Worm (Caenorhabditis elegans) whole organism, late embryonic: ENCODE results near the gene F54C9.11.

ENCODE experiments used
- C08G9.2 ChIP-seq: sonication (generic microtip); optimal IDR thresholded peaks from 2 replicates; lab custom pipeline; 2016; ENCODE audit warnings: mild to moderate bottlenecking, missing genetic modification characterization, moderate library complexity, missing compliant biosample characterization
- F13H6.1 ChIP-seq: sonication (generic microtip); optimal IDR thresholded peaks from 2 replicates; lab custom pipeline; 2016; ENCODE audit warnings: missing genetic modification characterization, missing compliant biosample characterization
- K02D7.2 ChIP-seq: sonication (generic microtip); optimal IDR thresholded peaks from 2 replicates; lab custom pipeline; 2017; ENCODE audit warnings: mild to moderate bottlenecking, missing genetic modification characterization, missing compliant biosample characterization
- K09A11.1 ChIP-seq: sonication (generic microtip); optimal IDR thresholded peaks from 2 replicates; lab custom pipeline; 2017; ENCODE audit warnings: antibody characterized with exemption, mild to moderate bottlenecking, missing genetic modification characterization, missing compliant biosample characterization; ENCODE audit not compliant: insufficient read depth
- ahr-1 ChIP-seq: sonication (generic microtip); optimal IDR thresholded peaks from 2 replicates; lab custom pipeline; 2016; ENCODE audit warnings: missing genetic modification characterization, missing compliant biosample characterization
- ama-1 ChIP-seq: fragments of 150-350 bp; optimal IDR thresholded peaks from 2 replicates; lab custom pipeline; 2014
- ceh-14 ChIP-seq: sonication (generic microtip); optimal IDR thresholded peaks from 2 replicates; lab custom pipeline; 2016; ENCODE audit warnings: missing genotype, missing genetic modification characterization, missing compliant biosample characterization
- ceh-19 ChIP-seq: fragments of 200-800 bp; sonication (Bioruptor generic); optimal IDR thresholded peaks from 2 replicates; lab custom pipeline; 2018; ENCODE audit warnings: mild to moderate bottlenecking, missing genetic modification characterization, missing compliant biosample characterization
- ceh-22 ChIP-seq: sonication (generic microtip); optimal IDR thresholded peaks from 2 replicates; lab custom pipeline; 2017; ENCODE audit warnings: missing biosample characterization, missing genetic modification characterization
- ceh-24 ChIP-seq: sonication (generic microtip); optimal IDR thresholded peaks from 2 replicates; lab custom pipeline; 2016; ENCODE audit warnings: mild to moderate bottlenecking, missing genetic modification characterization, missing compliant biosample characterization
- ceh-9 ChIP-seq: sonication (generic microtip); optimal IDR thresholded peaks from 2 replicates; lab custom pipeline; 2016; ENCODE audit warnings: mild to moderate bottlenecking, missing genetic modification characterization, inconsistent platforms, missing compliant biosample characterization
- dmd-4 ChIP-seq: sonication (generic microtip); optimal IDR thresholded peaks from 2 replicates; lab custom pipeline; 2016; ENCODE audit warnings: borderline replicate concordance, missing genetic modification characterization, missing compliant biosample characterization
- dve-1 ChIP-seq: sonication (generic microtip); optimal IDR thresholded peaks from 2 replicates; lab custom pipeline; 2017; ENCODE audit warnings: antibody characterized with exemption, mild to moderate bottlenecking, missing genetic modification characterization, missing compliant biosample characterization
- elt-2 ChIP-seq: sonication (generic microtip); optimal IDR thresholded peaks from 2 replicates; lab custom pipeline; 2016; ENCODE audit warnings: missing genetic modification reagents, missing genetic modification characterization, missing compliant biosample characterization
- ets-4 ChIP-seq: sonication (generic microtip); optimal IDR thresholded peaks from 2 replicates; lab custom pipeline; 2016; ENCODE audit warnings: missing genetic modification characterization, missing compliant biosample characterization
- eyg-1 ChIP-seq: sonication (generic microtip); optimal IDR thresholded peaks from 2 replicates; lab custom pipeline; 2016; ENCODE audit warnings: missing genotype, missing genetic modification characterization, missing compliant biosample characterization
- fax-1 ChIP-seq: sonication (generic microtip); optimal IDR thresholded peaks from 2 replicates; lab custom pipeline; 2016; ENCODE audit warnings: missing genotype, missing genetic modification characterization, missing compliant biosample characterization
- fkh-10 ChIP-seq: fragments of 150-350 bp; optimal IDR thresholded peaks from 2 replicates; lab custom pipeline; 2014; ENCODE audit warnings: missing biosample characterization, missing genetic modification reagents, missing genetic modification characterization
- fkh-6 ChIP-seq: sonication (generic microtip); optimal IDR thresholded peaks from 2 replicates; lab custom pipeline; 2016; ENCODE audit warnings: missing genetic modification characterization, missing compliant biosample characterization
- gmeb-2 ChIP-seq: sonication (generic microtip); optimal IDR thresholded peaks from 2 replicates; lab custom pipeline; 2016; ENCODE audit warnings: missing genetic modification characterization, inconsistent platforms, missing compliant biosample characterization
- hlh-13 ChIP-seq: fragments of 200-800 bp; sonication (Bioruptor generic); optimal IDR thresholded peaks from 2 replicates; lab custom pipeline; 2018; ENCODE audit warnings: mild to moderate bottlenecking, missing genetic modification characterization, missing compliant biosample characterization
- hlh-15 ChIP-seq: sonication (generic microtip); optimal IDR thresholded peaks from 2 replicates; lab custom pipeline; 2016; ENCODE audit warnings: missing genetic modification characterization, missing compliant biosample characterization
- hlh-30 ChIP-seq: sonication (generic microtip); optimal IDR thresholded peaks from 2 replicates; lab custom pipeline; 2017; ENCODE audit warnings: antibody characterized with exemption, missing genetic modification characterization, missing compliant biosample characterization; ENCODE audit not compliant: insufficient read depth
- hlh-8 ChIP-seq: sonication (generic microtip); optimal IDR thresholded peaks from 2 replicates; lab custom pipeline; 2016; ENCODE audit warnings: missing genotype, missing genetic modification characterization, missing compliant biosample characterization
- madf-2 ChIP-seq: sonication (generic microtip); optimal IDR thresholded peaks from 2 replicates; lab custom pipeline; 2017; ENCODE audit warnings: missing genetic modification characterization, missing compliant biosample characterization
- nhr-11 ChIP-seq: fragments of 150-350 bp; optimal IDR thresholded peaks from 2 replicates; lab custom pipeline; 2014; ENCODE audit warnings: missing biosample characterization, missing genetic modification characterization
- npax-4 ChIP-seq: sonication (generic microtip); optimal IDR thresholded peaks from 2 replicates; lab custom pipeline; 2016; ENCODE audit warnings: missing genetic modification characterization, missing compliant biosample characterization
- odd-2 ChIP-seq: sonication (generic microtip); optimal IDR thresholded peaks from 2 replicates; lab custom pipeline; 2017; ENCODE audit warnings: antibody characterized with exemption, mild to moderate bottlenecking, missing genetic modification characterization, missing compliant biosample characterization
- pha-2 ChIP-seq: sonication (generic microtip); optimal IDR thresholded peaks from 2 replicates; lab custom pipeline; 2017; ENCODE audit warnings: mild to moderate bottlenecking, missing genetic modification characterization, missing compliant biosample characterization
- pqm-1 ChIP-seq: sonication (generic microtip); optimal IDR thresholded peaks from 2 replicates; lab custom pipeline; 2016; ENCODE audit warnings: missing genetic modification characterization, missing compliant biosample characterization
- pros-1 ChIP-seq: fragments of 150-350 bp; optimal IDR thresholded peaks from 2 replicates; lab custom pipeline; 2014; ENCODE audit warnings: missing biosample characterization, missing genetic modification reagents, missing genetic modification characterization
- sox-4 ChIP-seq: sonication (generic microtip); optimal IDR thresholded peaks from 2 replicates; lab custom pipeline; 2017; ENCODE audit warnings: mild to moderate bottlenecking, missing genetic modification characterization, inconsistent platforms, missing compliant biosample characterization
- tbx-2 ChIP-seq: sonication (generic microtip); optimal IDR thresholded peaks from 2 replicates; lab custom pipeline; 2016; ENCODE audit warnings: missing genetic modification characterization, missing compliant biosample characterization
- tbx-7 ChIP-seq: sonication (generic microtip); optimal IDR thresholded peaks from 2 replicates; lab custom pipeline; 2016; ENCODE audit warnings: missing genotype, missing genetic modification characterization, missing compliant biosample characterization
- unc-42 ChIP-seq: sonication (generic microtip); optimal IDR thresholded peaks from 2 replicates; lab custom pipeline; 2016; ENCODE audit warnings: missing genotype, missing genetic modification characterization, missing compliant biosample characterization
- unc-86 ChIP-seq: sonication (generic microtip); optimal IDR thresholded peaks from 2 replicates; lab custom pipeline; 2016; ENCODE audit warnings: missing genetic modification characterization, missing compliant biosample characterization
- zip-5 ChIP-seq: sonication (generic microtip); optimal IDR thresholded peaks from 2 replicates; lab custom pipeline; 2016; ENCODE audit warnings: missing genetic modification characterization, missing compliant biosample characterization
- ztf-16 ChIP-seq: sonication (generic microtip); optimal IDR thresholded peaks from 2 replicates; lab custom pipeline; 2017; ENCODE audit warnings: missing genetic modification characterization, missing compliant biosample characterization

Gene F54C9.11

ce11 chrII:8546975-8547374 is 37.9 kb downstream of the F54C9.11 start (continued):
- no peak for TF ChIP-seq nhr-11
- TF ChIP-seq pha-2 (tag; lab: Kevin White, UChicago) = peak; percentile 89
- peak; percentile 65 for TF ChIP-seq ceh-24
- peak; percentile 46 for TF ChIP-seq F13H6.1
- TF ChIP-seq ztf-16 (tag; lab: Kevin White, UChicago) = peak; percentile 75
- peak; percentile 54 for TF ChIP-seq K09A11.1 (tag; lab: Kevin White, UChicago)
- TF ChIP-seq ama-1 = no peak
- TF ChIP-seq fkh-10 (GFP tag; lab: Kevin White, UChicago) = no peak
- TF ChIP-seq unc-86 (tag; lab: Kevin White, UChicago) = peak; percentile 80
- TF ChIP-seq madf-2 = peak; percentile 67
- peak; percentile 33 for TF ChIP-seq ceh-9 (tag; lab: Kevin White, UChicago)
- TF ChIP-seq fax-1 (tag; lab: Kevin White, UChicago) = peak; percentile 72
- peak; percentile 55 for TF ChIP-seq npax-4 (tag; lab: Kevin White, UChicago)
- peak; percentile 11 for TF ChIP-seq hlh-30 (tag; lab: Kevin White, UChicago)
- peak; percentile 89 for TF ChIP-seq dve-1 (tag; lab: Kevin White, UChicago)
- peak; percentile 63 for TF ChIP-seq C08G9.2 (tag; lab: Kevin White, UChicago)
- TF ChIP-seq tbx-2 = peak; percentile 88
- peak; percentile 78 for TF ChIP-seq fkh-6 (tag; lab: Kevin White, UChicago)
- peak; percentile 33 for TF ChIP-seq zip-5 (tag; lab: Kevin White, UChicago)
- TF ChIP-seq pqm-1 (tag; lab: Kevin White, UChicago) = peak; percentile 49
- TF ChIP-seq ahr-1 (tag; lab: Kevin White, UChicago) = peak; percentile 75
- peak; percentile 81 for TF ChIP-seq ceh-19
- TF ChIP-seq hlh-8 (tag; lab: Kevin White, UChicago) = peak; percentile 91
- TF ChIP-seq sox-4 (tag; lab: Kevin White, UChicago) = peak; percentile 84
- TF ChIP-seq, all 69 proteins: peak for 57

- TF ChIP-seq ztf-16 (tag; lab: Kevin White, UChicago) = no peak
- no peak for TF ChIP-seq ceh-14
- no peak for TF ChIP-seq pros-1
- no peak for TF ChIP-seq nhr-11
- no peak for TF ChIP-seq hlh-13 (GFP tag; lab: Kevin White, UChicago)
- TF ChIP-seq ets-4 (tag; lab: Kevin White, UChicago) = no peak
- no peak for TF ChIP-seq hlh-15 (tag; lab: Kevin White, UChicago)
- TF ChIP-seq elt-2 (tag; lab: Kevin White, UChicago) = no peak
- no peak for TF ChIP-seq unc-42 (tag; lab: Kevin White, UChicago)
- no peak for TF ChIP-seq madf-2
- TF ChIP-seq npax-4 (tag; lab: Kevin White, UChicago) = no peak
- TF ChIP-seq fax-1 (tag; lab: Kevin White, UChicago) = no peak
- TF ChIP-seq dmd-4 (tag; lab: Kevin White, UChicago) = no peak
- TF ChIP-seq eyg-1 (tag; lab: Kevin White, UChicago) = no peak
Observed at ce11 chrII:8545315-8545714, 39.6 kb downstream of the F54C9.11 start, which contains the start of gene decr-1.2. decr-1.2 (plus strand) TSS chrII:8545615.

ce11 chrII:8540412-8540811 is 44.5 kb downstream of the F54C9.11 start, which contains the start of gene pqn-73:
pqn-73 (plus strand) TSS chrII:8540712.
- TF ChIP-seq hlh-13 (GFP tag; lab: Kevin White, UChicago) (no peak), tbx-2 (no peak), K02D7.2 (tag; lab: Kevin White, UChicago) (no peak), odd-2 (no peak), ceh-22 (tag; lab: Kevin White, UChicago) (no peak), gmeb-2 (no peak), unc-42 (tag; lab: Kevin White, UChicago) (no peak), tbx-7 (tag; lab: Kevin White, UChicago) (no peak), npax-4 (tag; lab: Kevin White, UChicago) (no peak)
